Worm (Caenorhabditis elegans): ENCODE data around the gene F53C3.4.

Gene F53C3.4

DNA sequence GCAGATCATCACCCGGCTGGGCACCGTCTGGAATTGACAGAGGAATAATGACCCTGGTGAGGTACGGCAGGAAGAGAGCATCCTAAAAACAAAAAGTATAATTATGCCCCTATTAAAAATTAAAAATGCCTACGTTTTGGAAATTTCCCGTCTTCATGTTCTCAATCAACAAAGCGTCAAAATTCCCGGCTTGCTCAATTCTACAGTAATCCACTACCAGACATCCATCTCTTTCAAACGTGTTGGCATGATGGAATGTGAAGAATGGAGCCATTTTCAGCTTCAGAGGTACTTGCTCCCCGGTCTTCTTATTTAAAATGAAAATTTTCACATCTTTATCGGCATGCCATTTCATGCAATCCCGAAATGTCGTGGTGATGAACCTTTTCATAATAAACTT is 8.1 kb downstream of the F53C3.4 start:
- no peak for TF ChIP-seq bed-1 (GFP tag; IDR thresholded peaks at IDR 0.05)
- TF ChIP-seq madf-10 (tag; optimal IDR thresholded peaks at IDR 0.05): no peak
- TF ChIP-seq unc-130 (GFP tag; optimal IDR thresholded peaks at IDR 0.05): no peak
- no peak for TF ChIP-seq madf-8 (GFP tag; conservative IDR thresholded peaks at IDR 0.05)
- TF ChIP-seq cebp-1 (GFP tag; IDR thresholded peaks at IDR 0.05): no peak
- TF ChIP-seq cebp-1 (tag; optimal IDR thresholded peaks at IDR 0.05): no peak
- no peak for TF ChIP-seq B0261.1 (tag; optimal IDR thresholded peaks at IDR 0.05)
- no peak for TF ChIP-seq lag-1 (GFP tag; IDR thresholded peaks at IDR 0.05)
- TF ChIP-seq nhr-80 (tag; optimal IDR thresholded peaks at IDR 0.05): no peak
- no peak for TF ChIP-seq lin-40 (tag; optimal IDR thresholded peaks at IDR 0.05)
- TF ChIP-seq Y56A3A.18 (GFP tag; IDR thresholded peaks at IDR 0.05): no peak
- TF ChIP-seq ZK185.1 (tag; optimal IDR thresholded peaks at IDR 0.05; ENCODE audit: poor library complexity, severe bottlenecking): no peak
- no peak for TF ChIP-seq rpc-1 (optimal IDR thresholded peaks at IDR 0.05)
- TF ChIP-seq rpc-1 (tag; optimal IDR thresholded peaks at IDR 0.05): no peak
- no peak for TF ChIP-seq aptf-3 (GFP tag; IDR thresholded peaks at IDR 0.05)

DNA sequence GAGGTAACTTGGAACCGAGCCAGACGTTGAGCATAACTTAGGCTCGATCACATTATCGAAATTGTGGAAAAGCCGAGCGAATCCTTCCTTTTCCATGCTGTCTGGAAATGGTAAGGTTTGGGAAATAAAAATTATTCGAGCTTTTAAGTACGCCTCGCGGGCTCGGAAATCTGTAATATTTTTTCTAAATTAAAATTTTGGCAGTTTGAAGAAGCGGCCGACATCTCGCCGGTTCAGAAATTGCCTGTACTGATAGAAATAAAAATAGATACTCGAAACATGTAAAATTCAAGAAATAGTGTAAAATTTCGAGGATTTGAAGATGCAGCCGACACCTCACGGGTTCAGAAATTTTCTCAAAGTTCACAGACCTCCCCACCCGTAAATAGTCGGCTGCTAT is 9.5 kb downstream of the F53C3.4 start, which contains the start of gene bcmo-2:
bcmo-2 (minus strand) TSS at position 101 of the 400 bp plus-strand sequence.
- TF ChIP-seq T07F8.4 (tag; optimal IDR thresholded peaks at IDR 0.05) (no peak), snpc-4 (GFP tag; optimal IDR thresholded peaks at IDR 0.05) (no peak), snpc-4 (tag; optimal IDR thresholded peaks at IDR 0.05) (peak in 2 of 4 experiments; percentile 1 to 35)

DNA sequence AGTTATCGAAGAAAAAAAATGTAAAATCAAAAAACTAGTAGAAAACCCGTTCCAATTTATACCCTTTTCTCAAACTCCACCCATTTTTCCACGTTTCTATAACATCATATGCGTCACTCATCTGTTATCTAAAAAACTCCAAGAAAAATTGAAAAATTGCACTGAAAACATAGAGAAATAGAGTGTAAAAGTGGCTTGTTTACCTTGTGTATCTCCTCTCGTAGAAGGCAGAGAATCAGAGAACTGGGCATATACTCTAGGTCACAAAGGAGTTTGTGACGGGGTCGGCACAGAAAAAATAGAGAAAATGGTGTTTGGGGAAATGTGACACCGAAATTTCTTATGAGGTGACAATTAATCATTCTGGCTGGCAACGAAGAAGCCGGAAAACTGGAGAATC is 10.1 kb downstream of the F53C3.4 start:
- TF ChIP-seq nfyb-1 (GFP tag; IDR thresholded peaks at IDR 0.05) (peak; percentile 71; the same call in 1 of the 2 replicates), ztf-28 (GFP tag; IDR thresholded peaks at IDR 0.05) (no peak), let-607 (tag; optimal IDR thresholded peaks at IDR 0.05) (peak in 1 of 2 experiments; percentile 18), pha-4 (tag; optimal IDR thresholded peaks at IDR 0.05) (peak; percentile 52), nhr-80 (tag; optimal IDR thresholded peaks at IDR 0.05) (peak; percentile 87), snpc-1.1 (tag; optimal IDR thresholded peaks at IDR 0.05; ENCODE audit: insufficient read depth) (no peak), nhr-179 (tag; optimal IDR thresholded peaks at IDR 0.05) (no peak), Y56A3A.18 (GFP tag; IDR thresholded peaks at IDR 0.05) (no peak), F22D6.2 (tag; optimal IDR thresholded peaks at IDR 0.05) (no peak), xnd-1 (tag; optimal IDR thresholded peaks at IDR 0.05) (no peak), attf-5 (GFP tag; optimal IDR thresholded peaks at IDR 0.05) (peak; percentile 53), dox-1 (GFP tag; IDR thresholded peaks at IDR 0.05) (peak; percentile 45; the same call in 1 of the 2 replicates), ceh-58 (GFP tag; IDR thresholded peaks at IDR 0.05) (no peak), athp-1 (tag; optimal IDR thresholded peaks at IDR 0.05) (no peak), F57C9.4 (tag; optimal IDR thresholded peaks at IDR 0.05) (no peak), ztf-3 (GFP tag; optimal IDR thresholded peaks at IDR 0.05) (no peak), efl-1 (GFP tag; optimal IDR thresholded peaks at IDR 0.05) (no peak), ztf-22 (GFP tag; optimal IDR thresholded peaks at IDR 0.05) (no peak), ekl-4 (GFP tag; IDR thresholded peaks at IDR 0.05) (no peak), gei-17 (GFP tag; optimal IDR thresholded peaks at IDR 0.05) (no peak), F10E7.11 (tag; optimal IDR thresholded peaks at IDR 0.05) (no peak), bed-1 (GFP tag; IDR thresholded peaks at IDR 0.05) (no peak), lin-54 (GFP tag; optimal IDR thresholded peaks at IDR 0.05) (no peak), hmg-1.2 (GFP tag; IDR thresholded peaks at IDR 0.05) (peak; percentile 43; the same call in 1 of the 2 replicates), F49E8.2 (tag; optimal IDR thresholded peaks at IDR 0.05; ENCODE audit: insufficient read depth) (no peak), madf-8 (GFP tag; conservative IDR thresholded peaks at IDR 0.05) (no peak), ztf-26 (tag; optimal IDR thresholded peaks at IDR 0.05) (no peak), rcor-1 (GFP tag; IDR thresholded peaks at IDR 0.05) (no peak), D2030.7 (GFP tag; IDR thresholded peaks at IDR 0.05) (no peak), lsy-27 (tag; optimal IDR thresholded peaks at IDR 0.05; ENCODE audit: borderline replicate concordance, insufficient read depth) (no peak), madf-6 (GFP tag; IDR thresholded peaks at IDR 0.05) (no peak), dpl-1 (GFP tag; optimal IDR thresholded peaks at IDR 0.05) (no peak)

All from whole organism, young adult.